Fruit fly (Drosophila melanogaster) whole organism, embryonic: ENCODE data around the gene CG10005.

Source experiments
- Asciz ChIP-seq: fragments of 200-800 bp; sonication (Bioruptor generic); optimal IDR thresholded peaks from 2 replicates; lab custom pipeline; 2017; ENCODE audit warnings: missing biosample characterization, mild to moderate bottlenecking, missing genetic modification characterization, missing genetic modification reagents
- BEAF-32 ChIP-seq: fragments of 200-800 bp; sonication (Bioruptor generic); optimal IDR thresholded peaks from 3 replicates; lab custom pipeline; 2017; ENCODE audit warnings: missing biosample characterization, missing genetic modification characterization, mild to moderate bottlenecking, moderate library complexity, missing genetic modification reagents
- BtbVII ChIP-seq: fragments of 200-800 bp; sonication (Bioruptor generic); optimal IDR thresholded peaks from 3 replicates; lab custom pipeline; 2017; ENCODE audit warnings: missing biosample characterization, mild to moderate bottlenecking, missing genetic modification characterization
- CG10462 ChIP-seq: fragments of 200-800 bp; sonication (Bioruptor generic); optimal IDR thresholded peaks from 2 replicates; lab custom pipeline; 2016; ENCODE audit warnings: missing biosample characterization, missing genetic modification characterization
- CG11085 ChIP-seq: fragments of 200-800 bp; sonication (Bioruptor generic); IDR thresholded peaks from 2 replicates; pipeline ENCODE4 v1.3.6; 2022; ENCODE audit warnings: missing biosample characterization, missing genetic modification characterization
- CG12659 ChIP-seq: fragments of 200-800 bp; sonication (Bioruptor generic); optimal IDR thresholded peaks from 3 replicates; lab custom pipeline; 2017; ENCODE audit warnings: mild to moderate bottlenecking, missing biosample characterization, missing genetic modification reagents, missing genetic modification characterization
- CG13624 ChIP-seq: fragments of 200-800 bp; sonication (Bioruptor generic); optimal IDR thresholded peaks from 2 replicates; lab custom pipeline; 2016; ENCODE audit warnings: missing biosample characterization, missing genetic modification characterization
- CG14710 ChIP-seq: fragments of 200-800 bp; sonication (Bioruptor generic); optimal IDR thresholded peaks from 3 replicates; lab custom pipeline; 2019; ENCODE audit warnings: missing biosample characterization, mild to moderate bottlenecking, missing genetic modification characterization, moderate library complexity
- CG15514 ChIP-seq: fragments of 200-800 bp; sonication (Bioruptor generic); optimal IDR thresholded peaks from 3 replicates; lab custom pipeline; 2017; ENCODE audit warnings: missing biosample characterization, missing genetic modification characterization, mild to moderate bottlenecking, moderate library complexity, missing genetic modification reagents
- CG16863 ChIP-seq: fragments of 200-800 bp; sonication (Bioruptor generic); optimal IDR thresholded peaks from 3 replicates; lab custom pipeline; 2016; ENCODE audit warnings: missing biosample characterization, missing genetic modification characterization
- CG30403 ChIP-seq: fragments of 200-800 bp; sonication (Bioruptor generic); optimal IDR thresholded peaks from 3 replicates; lab custom pipeline; 2016; ENCODE audit warnings: missing biosample characterization, missing genetic modification characterization
- CG33213 ChIP-seq: fragments of 200-800 bp; sonication (Bioruptor generic); optimal IDR thresholded peaks from 3 replicates; lab custom pipeline; 2016; ENCODE audit warnings: missing biosample characterization, missing genetic modification characterization
- CG3995 ChIP-seq: fragments of 200-800 bp; sonication (Bioruptor generic); optimal IDR thresholded peaks from 3 replicates; lab custom pipeline; 2016; ENCODE audit warnings: missing biosample characterization, missing genetic modification characterization
- CG4424 ChIP-seq: fragments of 200-800 bp; sonication (Bioruptor generic); optimal IDR thresholded peaks from 3 replicates; lab custom pipeline; 2016; ENCODE audit warnings: missing biosample characterization, missing genetic modification characterization
- CG4617 ChIP-seq: fragments of 200-800 bp; sonication (Bioruptor generic); optimal IDR thresholded peaks from 3 replicates; lab custom pipeline; 2016; ENCODE audit warnings: missing biosample characterization, missing genetic modification characterization, borderline replicate concordance
- CG5953 ChIP-seq: fragments of 200-800 bp; sonication (Bioruptor generic); IDR thresholded peaks from 2 replicates; pipeline ENCODE4 v1.3.6; 2022; ENCODE audit warnings: missing biosample characterization, missing genetic modification characterization
- CG6254 ChIP-seq: fragments of 200-800 bp; sonication (Bioruptor generic); optimal IDR thresholded peaks from 3 replicates; lab custom pipeline; 2017; ENCODE audit warnings: mild to moderate bottlenecking, missing biosample characterization, missing genetic modification reagents, missing genetic modification characterization
- CG9609 ChIP-seq: fragments of 200-800 bp; sonication (Bioruptor generic); optimal IDR thresholded peaks from 3 replicates; lab custom pipeline; 2016; ENCODE audit warnings: missing biosample characterization, missing genetic modification characterization
- Dek ChIP-seq: fragments of 200-800 bp; sonication (Bioruptor generic); optimal IDR thresholded peaks from 3 replicates; lab custom pipeline; 2019; ENCODE audit warnings: missing biosample characterization, mild to moderate bottlenecking, missing genetic modification characterization, moderate library complexity
- Dp ChIP-seq: fragments of 200-800 bp; sonication (Bioruptor generic); optimal IDR thresholded peaks from 2 replicates; lab custom pipeline; 2018; ENCODE audit warnings: missing biosample characterization, mild to moderate bottlenecking, missing genetic modification characterization, moderate library complexity
- Ets97D ChIP-seq: fragments of 200-800 bp; sonication (Bioruptor generic); optimal IDR thresholded peaks from 3 replicates; lab custom pipeline; 2016; ENCODE audit warnings: missing biosample characterization, missing genetic modification characterization
- Fer1 ChIP-seq: fragments of 200-800 bp; sonication (Bioruptor generic); optimal IDR thresholded peaks from 2 replicates; lab custom pipeline; 2017; ENCODE audit warnings: missing biosample characterization, mild to moderate bottlenecking, missing genetic modification characterization
- HLHmδ ChIP-seq: fragments of 200-800 bp; sonication (Bioruptor generic); optimal IDR thresholded peaks from 2 replicates; lab custom pipeline; 2018; ENCODE audit warnings: missing biosample characterization, mild to moderate bottlenecking, missing genetic modification characterization, moderate library complexity
- Hr3 ChIP-seq: fragments of 200-800 bp; sonication (Bioruptor generic); optimal IDR thresholded peaks from 3 replicates; lab custom pipeline; 2016; ENCODE audit warnings: missing biosample characterization, missing genetic modification characterization
- Hr51 ChIP-seq, 2 experiments: fragments of 200-800 bp; sonication (Bioruptor generic); optimal IDR thresholded peaks; 2 replicates in 1 of 2; 3 replicates in 1 of 2; lab custom pipeline; 2016 to 2018; ENCODE audit warnings: missing biosample characterization in 2 of 2, missing genetic modification characterization in 2 of 2, mild to moderate bottlenecking in 1 of 2, moderate library complexity in 1 of 2
- Lim3 ChIP-seq: fragments of 200-800 bp; sonication (Bioruptor generic); IDR thresholded peaks from 2 replicates; pipeline ENCODE4 v1.3.6; 2022; ENCODE audit warnings: missing biosample characterization, missing genetic modification characterization
- MESR4 ChIP-seq: fragments of 200-800 bp; sonication (Bioruptor generic); optimal IDR thresholded peaks from 2 replicates; lab custom pipeline; 2018; ENCODE audit warnings: missing biosample characterization, mild to moderate bottlenecking, missing genetic modification characterization, moderate library complexity
- Med ChIP-seq: fragments of 200-800 bp; sonication (Bioruptor generic); peaks from one replicate; lab custom pipeline; 2016; ENCODE audit warnings: missing biosample characterization, missing genetic modification characterization, mild to moderate bottlenecking, inconsistent platforms, moderate library complexity
- Myb ChIP-seq: fragments of 200-800 bp; sonication (Bioruptor generic); optimal IDR thresholded peaks from 2 replicates; lab custom pipeline; 2016; ENCODE audit warnings: missing biosample characterization, missing genetic modification characterization
- NK7.1 ChIP-seq: fragments of 200-800 bp; sonication (Bioruptor generic); optimal IDR thresholded peaks from 3 replicates; lab custom pipeline; 2016; ENCODE audit warnings: missing biosample characterization, missing genetic modification characterization
- Nf-YC ChIP-seq: fragments of 200-800 bp; optimal IDR thresholded peaks from 3 replicates; lab custom pipeline; 2019; ENCODE audit warnings: missing biosample characterization, mild to moderate bottlenecking, missing genetic modification characterization, moderate library complexity
- Oaz ChIP-seq: fragments of 200-800 bp; sonication (Bioruptor generic); IDR thresholded peaks from 2 replicates; pipeline ENCODE4 v1.3.6; 2022; ENCODE audit warnings: missing biosample characterization, missing genetic modification characterization
- Xbp1 ChIP-seq: fragments of 200-800 bp; sonication (Bioruptor generic); optimal IDR thresholded peaks from 3 replicates; lab custom pipeline; 2016; ENCODE audit warnings: missing biosample characterization, mild to moderate bottlenecking, missing genetic modification characterization
- gcm2 ChIP-seq: fragments of 200-800 bp; sonication (Bioruptor generic); optimal IDR thresholded peaks from 2 replicates; lab custom pipeline; 2016; ENCODE audit warnings: missing biosample characterization, missing genetic modification characterization
- grau ChIP-seq: fragments of 200-800 bp; optimal IDR thresholded peaks from 3 replicates; lab custom pipeline; 2019; ENCODE audit warnings: missing biosample characterization, mild to moderate bottlenecking, missing genetic modification characterization, moderate library complexity
- ind ChIP-seq: fragments of 200-800 bp; sonication (Bioruptor generic); optimal IDR thresholded peaks from 3 replicates; lab custom pipeline; 2016; ENCODE audit warnings: missing biosample characterization, missing genetic modification characterization
- ken ChIP-seq: fragments of 200-800 bp; sonication (Bioruptor generic); IDR thresholded peaks from 3 replicates; pipeline ENCODE4 v1.3.6; 2022; ENCODE audit warnings: missing biosample characterization, missing genetic modification characterization
- mirr ChIP-seq: fragments of 200-800 bp; sonication (Bioruptor generic); optimal IDR thresholded peaks from 3 replicates; lab custom pipeline; 2018; ENCODE audit warnings: missing biosample characterization, mild to moderate bottlenecking, missing genetic modification characterization
- pb ChIP-seq: fragments of 200-800 bp; sonication (Bioruptor generic); optimal IDR thresholded peaks from 3 replicates; lab custom pipeline; 2016; ENCODE audit warnings: missing biosample characterization, missing genetic modification characterization
- sens ChIP-seq: fragments of 200-800 bp; sonication (Bioruptor generic); peaks from one replicate; lab custom pipeline; 2016; ENCODE audit warnings: missing biosample characterization, missing genetic modification characterization
- tin ChIP-seq: fragments of 200-800 bp; sonication (Bioruptor generic); optimal IDR thresholded peaks from 3 replicates; lab custom pipeline; 2016; ENCODE audit warnings: missing biosample characterization, missing genetic modification characterization

Gene CG10005

dm6 chr3R:11949387-11950029, 27.5 kb downstream of the CG10005 start, which contains the start of gene CG31211 (continued):
- TF ChIP-seq CG11085 (GFP tag; lab: Robert Waterston, UW) (no peak), Oaz (GFP tag; lab: Robert Waterston, UW) (no peak), CG12659 (GFP tag; lab: Kevin White, UChicago) (peak; percentile 63), mirr (no peak), Asciz (GFP tag; lab: Kevin White, UChicago) (peak; percentile 28), CG30403 (GFP tag; lab: Kevin White, UChicago) (peak; percentile 10), CG16863 (GFP tag; lab: Kevin White, UChicago) (no peak), Xbp1 (GFP tag; lab: Kevin White, UChicago) (no peak), Dp (peak; percentile 54), CG15514 (peak; percentile 10), Fer1 (GFP tag; lab: Kevin White, UChicago) (no peak), HLHmδ (GFP tag; lab: Kevin White, UChicago) (no peak), CG14710 (tag; lab: Kevin White, UChicago) (peak; percentile 46), CG5953 (GFP tag; lab: Robert Waterston, UW) (no peak), MESR4 (GFP tag; lab: Kevin White, UChicago) (peak; percentile 96), CG10462 (GFP tag; lab: Kevin White, UChicago) (peak; percentile 71), sens (GFP tag; lab: Kevin White, UChicago) (peak; percentile 69), Hr3 (GFP tag; lab: Kevin White, UChicago) (no peak), BtbVII (GFP tag; lab: Kevin White, UChicago) (peak; percentile 28), CG6254 (peak; percentile 65), CG4617 (GFP tag; lab: Kevin White, UChicago) (peak; percentile 70), Myb (GFP tag; lab: Kevin White, UChicago) (peak; percentile 65), grau (tag; lab: Kevin White, UChicago) (peak; percentile 4), CG33213 (GFP tag; lab: Kevin White, UChicago) (no peak), pb (no peak), Ets97D (GFP tag; lab: Kevin White, UChicago) (peak; percentile 41), CG3995 (GFP tag; lab: Kevin White, UChicago) (peak; percentile 71), gcm2 (peak; percentile 14), Med (GFP tag; lab: Kevin White, UChicago) (peak; percentile 79), NK7.1 (no peak), Nf-YC (tag; lab: Kevin White, UChicago) (peak; percentile 7), ind (GFP tag; lab: Kevin White, UChicago) (no peak), tin (GFP tag; lab: Kevin White, UChicago) (peak; percentile 14), CG13624 (GFP tag; lab: Kevin White, UChicago) (peak; percentile 12), ken (GFP tag; lab: Robert Waterston, UW) (no peak), CG4424 (peak; percentile 29), BEAF-32 (GFP tag; lab: Kevin White, UChicago) (peak; percentile 10), Lim3 (no peak), Hr51 (GFP tag; optimal IDR thresholded peaks at IDR 0.05; lab: Kevin White, UChicago) (no peak), Dek (tag; lab: Kevin White, UChicago) (peak; percentile 32), CG9609 (GFP tag; lab: Kevin White, UChicago) (no peak)
